Fruit fly (Drosophila melanogaster) whole organism, embryonic: ENCODE results near the gene CG43799.
A peak's percentile ranks its signal among the peaks of the same experiment; 100 is the strongest.

Experiments used
- Blimp-1 ChIP-seq: fragments of 200-800 bp; sonication (Bioruptor generic); optimal IDR thresholded peaks from 3 replicates; lab custom pipeline; 2018; ENCODE audit warnings: missing biosample characterization, missing genetic modification characterization, mild to moderate bottlenecking, moderate library complexity, missing genetic modification reagents
- CG10543 ChIP-seq: fragments of 200-800 bp; sonication (Bioruptor generic); optimal IDR thresholded peaks from 3 replicates; lab custom pipeline; 2017; ENCODE audit warnings: missing biosample characterization, mild to moderate bottlenecking, missing genetic modification characterization, moderate library complexity
- CG10959 ChIP-seq: fragments of 200-800 bp; sonication (Bioruptor generic); IDR thresholded peaks from 2 replicates; pipeline ENCODE4 v1.3.6; 2022; ENCODE audit warnings: missing biosample characterization, missing genetic modification characterization
- CG12104 ChIP-seq: fragments of 200-800 bp; sonication (Bioruptor generic); optimal IDR thresholded peaks from 3 replicates; lab custom pipeline; 2016; ENCODE audit warnings: missing biosample characterization, missing genetic modification characterization
- CG12391 ChIP-seq: fragments of 200-800 bp; sonication (Bioruptor generic); optimal IDR thresholded peaks from 3 replicates; lab custom pipeline; 2018; ENCODE audit warnings: missing biosample characterization, mild to moderate bottlenecking, missing genetic modification characterization, moderate library complexity
- CG13894 ChIP-seq: fragments of 200-800 bp; sonication (Bioruptor generic); optimal IDR thresholded peaks from 3 replicates; lab custom pipeline; 2018; ENCODE audit warnings: missing biosample characterization, mild to moderate bottlenecking, missing genetic modification characterization, moderate library complexity
- CG14860 ChIP-seq: fragments of 200-800 bp; sonication (Bioruptor generic); IDR thresholded peaks from 3 replicates; pipeline ENCODE4 v1.3.6; 2022; ENCODE audit warnings: missing biosample characterization, missing genetic modification characterization; ENCODE audit not compliant: partially characterized antibody
- CG17912 ChIP-seq: fragments of 200-800 bp; sonication (Bioruptor generic); optimal IDR thresholded peaks from 2 replicates; lab custom pipeline; 2018; ENCODE audit warnings: missing biosample characterization, mild to moderate bottlenecking, missing genetic modification characterization
- CG30403 ChIP-seq: fragments of 200-800 bp; sonication (Bioruptor generic); optimal IDR thresholded peaks from 3 replicates; lab custom pipeline; 2016; ENCODE audit warnings: missing biosample characterization, missing genetic modification characterization
- CG33557 ChIP-seq: fragments of 200-800 bp; sonication (Bioruptor generic); optimal IDR thresholded peaks from 2 replicates; lab custom pipeline; 2019; ENCODE audit warnings: missing biosample characterization, mild to moderate bottlenecking, missing genetic modification characterization, moderate library complexity
- CG4730 ChIP-seq: fragments of 200-800 bp; sonication (Bioruptor generic); IDR thresholded peaks from 2 replicates; pipeline ENCODE4 v1.3.6; 2022; ENCODE audit warnings: missing biosample characterization, missing genetic modification characterization
- CG5245 ChIP-seq: fragments of 200-800 bp; sonication (Bioruptor generic); optimal IDR thresholded peaks from 3 replicates; lab custom pipeline; 2016; ENCODE audit warnings: missing biosample characterization, missing genetic modification characterization
- CG6272 ChIP-seq: fragments of 200-800 bp; sonication (Bioruptor generic); IDR thresholded peaks from 2 replicates; pipeline ENCODE4 v1.3.6; 2022; ENCODE audit warnings: missing biosample characterization, missing genetic modification characterization
- CG6854 ChIP-seq: fragments of 200-800 bp; sonication (Bioruptor generic); optimal IDR thresholded peaks from 3 replicates; lab custom pipeline; 2017; ENCODE audit warnings: missing biosample characterization, mild to moderate bottlenecking, missing genetic modification characterization
- CG7745 ChIP-seq: fragments of 200-800 bp; sonication (Bioruptor generic); optimal IDR thresholded peaks from 2 replicates; lab custom pipeline; 2018; ENCODE audit warnings: missing biosample characterization, mild to moderate bottlenecking, missing genetic modification characterization, moderate library complexity
- CG8765 ChIP-seq: fragments of 200-800 bp; sonication (Bioruptor generic); IDR thresholded peaks from 2 replicates; pipeline ENCODE4 v1.3.6; 2022; ENCODE audit warnings: missing biosample characterization, missing genetic modification characterization
- CG8924 ChIP-seq: fragments of 200-800 bp; optimal IDR thresholded peaks from 3 replicates; lab custom pipeline; 2019; ENCODE audit warnings: missing biosample characterization, mild to moderate bottlenecking, missing genetic modification characterization, moderate library complexity
- D19A ChIP-seq: fragments of 200-800 bp; optimal IDR thresholded peaks from 3 replicates; lab custom pipeline; 2019; ENCODE audit warnings: missing biosample characterization, mild to moderate bottlenecking, missing genetic modification characterization, moderate library complexity
- Dad ChIP-seq: fragments of 200-800 bp; sonication (Bioruptor generic); optimal IDR thresholded peaks from 3 replicates; lab custom pipeline; 2016; ENCODE audit warnings: missing biosample characterization, missing genetic modification characterization
- Dip2 ChIP-seq: fragments of 200-800 bp; sonication (Bioruptor generic); IDR thresholded peaks from 2 replicates; pipeline ENCODE4 v1.3.6; 2022; ENCODE audit warnings: missing biosample characterization, missing genetic modification characterization
- E2f1 ChIP-seq: fragments of 200-800 bp; sonication (Bioruptor generic); IDR thresholded peaks from 2 replicates; pipeline ENCODE4 v1.3.6; 2022; ENCODE audit warnings: missing biosample characterization, missing genetic modification characterization
- Hmx ChIP-seq: fragments of 200-800 bp; sonication (Bioruptor generic); optimal IDR thresholded peaks from 2 replicates; lab custom pipeline; 2016; ENCODE audit warnings: missing biosample characterization, missing genetic modification characterization
- Hr3 ChIP-seq: fragments of 200-800 bp; sonication (Bioruptor generic); optimal IDR thresholded peaks from 3 replicates; lab custom pipeline; 2016; ENCODE audit warnings: missing biosample characterization, missing genetic modification characterization
- NC2β ChIP-seq: fragments of 200-800 bp; sonication (Bioruptor generic); optimal IDR thresholded peaks from 2 replicates; lab custom pipeline; 2016; ENCODE audit warnings: missing biosample characterization, missing genetic modification characterization
- Oaz ChIP-seq: fragments of 200-800 bp; sonication (Bioruptor generic); IDR thresholded peaks from 2 replicates; pipeline ENCODE4 v1.3.6; 2022; ENCODE audit warnings: missing biosample characterization, missing genetic modification characterization
- PHDP ChIP-seq: fragments of 200-800 bp; sonication (Bioruptor generic); optimal IDR thresholded peaks from 3 replicates; lab custom pipeline; 2018; ENCODE audit warnings: missing biosample characterization, mild to moderate bottlenecking, missing genetic modification characterization, moderate library complexity
- Sox100B ChIP-seq: fragments of 200-800 bp; sonication (Bioruptor generic); optimal IDR thresholded peaks from 3 replicates; lab custom pipeline; 2018; ENCODE audit warnings: missing biosample characterization, mild to moderate bottlenecking, missing genetic modification characterization
- Trl ChIP-seq, 3 experiments: fragments of >200 bp in 2 of 3; fragments of 200-800 bp in 1 of 3; sonication (Bioruptor generic) in 1 of 3; optimal IDR thresholded peaks; 2 replicates in 1 of 3; 3 replicates in 2 of 3; lab custom pipeline; 2016 to 2017; ENCODE audit warnings: missing biosample characterization in 1 of 3, missing genetic modification characterization in 1 of 3
- cato ChIP-seq: fragments of 200-800 bp; sonication (Bioruptor generic); optimal IDR thresholded peaks from 2 replicates; lab custom pipeline; 2016; ENCODE audit warnings: missing biosample characterization, missing genetic modification characterization, borderline replicate concordance
- chn ChIP-seq: fragments of 200-800 bp; sonication (Bioruptor generic); optimal IDR thresholded peaks from 2 replicates; lab custom pipeline; 2016; ENCODE audit warnings: missing biosample characterization, missing genetic modification characterization
- fd64A ChIP-seq: fragments of 200-800 bp; sonication (Bioruptor generic); optimal IDR thresholded peaks from 3 replicates; lab custom pipeline; 2018; ENCODE audit warnings: missing biosample characterization, mild to moderate bottlenecking, missing genetic modification characterization
- gce ChIP-seq: fragments of 200-800 bp; sonication (Bioruptor generic); IDR thresholded peaks from 3 replicates; pipeline ENCODE4 v1.3.6; 2022; ENCODE audit warnings: missing biosample characterization, missing genetic modification characterization
- gt ChIP-seq: fragments of 200-800 bp; sonication (Bioruptor generic); IDR thresholded peaks from 2 replicates; pipeline ENCODE4 v1.3.6; 2022; ENCODE audit warnings: missing biosample characterization, missing genetic modification characterization
- her ChIP-seq: fragments of 200-800 bp; sonication (Bioruptor generic); optimal IDR thresholded peaks from 2 replicates; lab custom pipeline; 2016; ENCODE audit warnings: missing biosample characterization, missing genetic modification characterization
- jigr1 ChIP-seq: fragments of 200-800 bp; sonication (Bioruptor generic); IDR thresholded peaks from 3 replicates; pipeline ENCODE4 v1.3.6; 2022; ENCODE audit warnings: missing biosample characterization, missing genetic modification characterization
- kni ChIP-seq: fragments of 200-800 bp; sonication (Bioruptor generic); optimal IDR thresholded peaks from 3 replicates; lab custom pipeline; 2017; ENCODE audit warnings: mild to moderate bottlenecking, missing biosample characterization, missing genetic modification reagents, missing genetic modification characterization
- mirr ChIP-seq: fragments of 200-800 bp; sonication (Bioruptor generic); optimal IDR thresholded peaks from 3 replicates; lab custom pipeline; 2018; ENCODE audit warnings: missing biosample characterization, mild to moderate bottlenecking, missing genetic modification characterization
- pros ChIP-seq: fragments of 200-800 bp; sonication (Bioruptor generic); optimal IDR thresholded peaks from 3 replicates; lab custom pipeline; 2019; ENCODE audit warnings: missing biosample characterization, mild to moderate bottlenecking, missing genetic modification characterization, moderate library complexity
- psq ChIP-seq: fragments of 200-800 bp; sonication (Bioruptor generic); optimal IDR thresholded peaks from 2 replicates; lab custom pipeline; 2017; ENCODE audit warnings: missing biosample characterization, missing genetic modification characterization
- rib ChIP-seq: fragments of 200-800 bp; sonication (Bioruptor generic); IDR thresholded peaks from 2 replicates; pipeline ENCODE4 v1.3.6; 2022; ENCODE audit warnings: missing biosample characterization, missing genetic modification characterization
- seq ChIP-seq: fragments of 200-800 bp; sonication (Bioruptor generic); IDR thresholded peaks from 2 replicates; pipeline ENCODE4 v1.3.6; 2022; ENCODE audit warnings: missing biosample characterization, missing genetic modification characterization
- sob ChIP-seq: fragments of 200-800 bp; sonication (Bioruptor generic); IDR thresholded peaks from 2 replicates; pipeline ENCODE4 v1.3.6; 2022; ENCODE audit warnings: missing biosample characterization, missing genetic modification characterization
- tll ChIP-seq, 2 experiments: fragments of 200-800 bp in 1 of 2; fragments of >200 bp in 1 of 2; sonication (Bioruptor generic) in 1 of 2; optimal IDR thresholded peaks; 2 replicates each; lab custom pipeline; 2017 to 2019; ENCODE audit warnings: missing biosample characterization in 2 of 2, missing genetic modification characterization in 2 of 2, mild to moderate bottlenecking in 1 of 2, moderate library complexity in 1 of 2

Gene CG43799

DNA sequence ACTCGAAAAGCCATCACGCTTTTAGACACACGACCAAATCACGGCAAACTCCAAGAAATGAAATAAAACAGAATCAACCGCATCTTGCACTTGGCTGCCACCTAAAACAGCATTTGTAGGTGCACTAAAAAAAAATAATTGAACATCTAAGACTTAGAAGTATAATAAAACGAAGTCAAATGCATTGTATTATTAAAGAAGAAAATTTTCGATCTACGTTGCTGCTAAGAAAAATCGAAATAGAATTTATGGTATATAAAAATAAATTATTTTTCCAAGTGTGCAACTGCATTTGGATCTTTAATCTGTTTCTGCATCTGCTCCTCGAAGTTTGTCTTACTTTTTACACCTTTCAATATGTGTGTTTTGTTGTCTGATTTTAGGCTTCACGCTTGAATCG is 42.7 kb downstream of the CG43799 start (continued):
- TF ChIP-seq CG12391 (tag; lab: Kevin White, UChicago) (peak; percentile 72), CG14860 (no peak), PHDP (tag; lab: Kevin White, UChicago) (peak; percentile 33), CG10959 (GFP tag; lab: Robert Waterston, UW) (peak; percentile 63), Dip2 (GFP tag; lab: Robert Waterston, UW) (no peak), NC2β (peak; percentile 4), Blimp-1 (GFP tag; lab: Kevin White, UChicago) (peak; percentile 82), CG10543 (GFP tag; lab: Kevin White, UChicago) (no peak), Hmx (no peak), CG8924 (peak; percentile 53), mirr (GFP tag; lab: Kevin White, UChicago) (no peak), CG12104 (GFP tag; lab: Kevin White, UChicago) (peak; percentile 3), sob (no peak), CG4730 (GFP tag; lab: Robert Waterston, UW) (no peak), Hr3 (GFP tag; lab: Kevin White, UChicago) (peak; percentile 43), CG6272 (no peak), cato (GFP tag; lab: Kevin White, UChicago) (no peak), CG6854 (GFP tag; lab: Kevin White, UChicago) (no peak), CG5245 (GFP tag; lab: Kevin White, UChicago) (no peak), her (GFP tag; lab: Kevin White, UChicago) (no peak), Sox100B (GFP tag; lab: Kevin White, UChicago) (peak; percentile 35), CG8765 (no peak), rib (GFP tag; lab: Robert Waterston, UW) (no peak), fd64A (GFP tag; lab: Kevin White, UChicago) (no peak), seq (GFP tag; lab: Robert Waterston, UW) (no peak), CG30403 (GFP tag; lab: Kevin White, UChicago) (peak; percentile 33), E2f1 (no peak), gt (GFP tag; lab: Robert Waterston, UW) (no peak), CG7745 (tag; lab: Kevin White, UChicago) (peak; percentile 49), Oaz (no peak), psq (GFP tag; lab: Kevin White, UChicago) (peak; percentile 12), gce (GFP tag; lab: Robert Waterston, UW) (no peak), Dad (GFP tag; lab: Kevin White, UChicago) (no peak), Trl (optimal IDR thresholded peaks at IDR 0.05; lab: Kevin White, UChicago) (no peak), Trl (GFP tag; optimal IDR thresholded peaks at IDR 0.05; lab: Kevin White, UChicago) (no peak), D19A (peak; percentile 55), CG33557 (GFP tag; lab: Kevin White, UChicago) (peak; percentile 72), chn (GFP tag; lab: Kevin White, UChicago) (peak; percentile 28), CG17912 (GFP tag; lab: Kevin White, UChicago) (no peak)

DNA sequence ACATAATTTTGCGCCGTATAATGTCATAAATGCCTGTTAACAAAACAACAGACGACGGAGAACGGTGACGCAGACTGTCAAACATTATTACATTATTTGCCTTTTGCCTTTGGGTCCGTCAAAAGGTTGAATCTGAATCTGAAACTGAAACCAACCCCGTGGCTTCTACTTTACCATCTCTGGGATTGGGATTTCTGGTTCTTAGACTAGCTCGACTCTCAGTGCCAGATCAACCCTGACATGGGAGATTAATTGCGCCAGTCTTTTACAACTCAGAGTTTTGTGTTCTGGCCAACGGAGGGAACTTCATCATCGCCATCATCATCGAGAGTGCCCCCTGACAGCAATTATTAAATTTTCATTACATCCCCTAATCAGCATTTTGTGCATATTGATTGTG is 44.9 kb downstream of the CG43799 start:
- no peak for TF ChIP-seq jigr1 (GFP tag; lab: Robert Waterston, UW)
- TF ChIP-seq tll (GFP tag; optimal IDR thresholded peaks at IDR 0.05; lab: Kevin White, UChicago), result peak in 1 of 2 experiments; percentile 15
- peak; percentile 66 for TF ChIP-seq CG13894
- peak; percentile 43 for TF ChIP-seq kni
- peak; percentile 95 for TF ChIP-seq pros
- TF ChIP-seq, all 482 proteins: peak for 4
